Worm (Caenorhabditis elegans): Measurements from ENCODE around the gene cogc-8.

DNA sequence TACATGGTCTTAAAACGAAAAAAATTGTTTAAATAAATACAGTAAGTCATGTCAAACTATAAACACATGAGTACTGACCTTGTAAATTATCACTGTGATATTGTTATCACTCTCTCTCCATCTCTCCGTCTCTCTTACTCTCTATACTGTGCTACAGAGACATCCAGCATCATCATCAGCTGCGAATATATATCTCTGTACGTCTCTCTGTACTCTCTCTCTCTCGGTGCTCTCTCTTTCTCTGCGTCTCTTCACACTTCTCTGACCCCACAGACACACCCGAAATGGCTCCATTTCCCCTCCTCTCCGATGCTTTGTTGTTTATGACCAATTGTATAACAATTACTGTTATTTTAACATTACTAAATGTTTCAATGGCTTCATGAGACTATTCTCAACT is 29.7 kb upstream of the cogc-8 start:
- TF ChIP-seq fos-1 (tag; optimal IDR thresholded peaks at IDR 0.05): no peak
- TF ChIP-seq ztf-11 (tag; optimal IDR thresholded peaks at IDR 0.05): no peak
- TF ChIP-seq hmg-11 (tag; optimal IDR thresholded peaks at IDR 0.05): peak; percentile 76
- TF ChIP-seq nhr-237 (tag; optimal IDR thresholded peaks at IDR 0.05): no peak
- TF ChIP-seq nhr-77 (tag; optimal IDR thresholded peaks at IDR 0.05): no peak
- no peak for TF ChIP-seq ceh-9 (tag; optimal IDR thresholded peaks at IDR 0.05)
- peak; percentile 42 for TF ChIP-seq nhr-23 (tag; optimal IDR thresholded peaks at IDR 0.05)
- TF ChIP-seq pqm-1 (tag; optimal IDR thresholded peaks at IDR 0.05): peak; percentile 90
- no peak for TF ChIP-seq snpc-4 (tag; optimal IDR thresholded peaks at IDR 0.05)
- no peak for TF ChIP-seq ztf-4 (tag; optimal IDR thresholded peaks at IDR 0.05)
